Fruit fly (Drosophila melanogaster) whole organism, embryonic: ENCODE data around the gene Gem3.

Experiments
- Asciz ChIP-seq: fragments of 200-800 bp; sonication (Bioruptor generic); optimal IDR thresholded peaks from 2 replicates; lab custom pipeline; 2017; ENCODE audit warnings: missing biosample characterization, mild to moderate bottlenecking, missing genetic modification characterization, missing genetic modification reagents
- Bdp1 ChIP-seq: fragments of 200-800 bp; sonication (Bioruptor generic); optimal IDR thresholded peaks from 3 replicates; lab custom pipeline; 2016; ENCODE audit warnings: missing biosample characterization, missing genetic modification characterization
- Blimp-1 ChIP-seq: fragments of 200-800 bp; sonication (Bioruptor generic); optimal IDR thresholded peaks from 3 replicates; lab custom pipeline; 2018; ENCODE audit warnings: missing biosample characterization, missing genetic modification characterization, mild to moderate bottlenecking, moderate library complexity, missing genetic modification reagents
- CG10147 ChIP-seq: fragments of 200-800 bp; sonication (Bioruptor generic); optimal IDR thresholded peaks from 2 replicates; lab custom pipeline; 2019; ENCODE audit warnings: missing biosample characterization, mild to moderate bottlenecking, missing genetic modification characterization, moderate library complexity
- CG10959 ChIP-seq: fragments of 200-800 bp; sonication (Bioruptor generic); IDR thresholded peaks from 2 replicates; pipeline ENCODE4 v1.3.6; 2022; ENCODE audit warnings: missing biosample characterization, missing genetic modification characterization
- CG11093 ChIP-seq: fragments of 200-800 bp; sonication (Bioruptor generic); IDR thresholded peaks from 3 replicates; pipeline ENCODE4 v1.3.6; 2022; ENCODE audit warnings: missing biosample characterization, missing genetic modification characterization
- CG11696 ChIP-seq: fragments of 200-800 bp; sonication (Bioruptor generic); IDR thresholded peaks from 2 replicates; pipeline ENCODE4 v1.3.6; 2022; ENCODE audit warnings: missing biosample characterization, missing genetic modification characterization
- CG12219 ChIP-seq: fragments of 200-800 bp; sonication (Bioruptor generic); optimal IDR thresholded peaks from 3 replicates; lab custom pipeline; 2018; ENCODE audit warnings: missing biosample characterization, mild to moderate bottlenecking, missing genetic modification characterization
- CG13296 ChIP-seq: fragments of 200-800 bp; sonication (Bioruptor generic); optimal IDR thresholded peaks from 3 replicates; lab custom pipeline; 2018; ENCODE audit warnings: missing biosample characterization, mild to moderate bottlenecking, missing genetic modification characterization
- CG15011 ChIP-seq: fragments of 200-800 bp; sonication (Bioruptor generic); optimal IDR thresholded peaks from 3 replicates; lab custom pipeline; 2018; ENCODE audit warnings: missing biosample characterization, mild to moderate bottlenecking, missing genetic modification characterization
- CG17385 ChIP-seq: fragments of 200-800 bp; sonication (Bioruptor generic); optimal IDR thresholded peaks from 3 replicates; lab custom pipeline; 2018; ENCODE audit warnings: missing biosample characterization, mild to moderate bottlenecking, missing genetic modification characterization
- CG17912 ChIP-seq: fragments of 200-800 bp; sonication (Bioruptor generic); optimal IDR thresholded peaks from 2 replicates; lab custom pipeline; 2018; ENCODE audit warnings: missing biosample characterization, mild to moderate bottlenecking, missing genetic modification characterization
- CG1792 ChIP-seq: fragments of 200-800 bp; sonication (Bioruptor generic); optimal IDR thresholded peaks from 2 replicates; lab custom pipeline; 2016; ENCODE audit warnings: missing biosample characterization, missing genetic modification characterization
- CG18262 ChIP-seq: fragments of 200-800 bp; optimal IDR thresholded peaks from 3 replicates; lab custom pipeline; 2019; ENCODE audit warnings: missing biosample characterization, mild to moderate bottlenecking, missing genetic modification characterization, moderate library complexity
- CG2678 ChIP-seq: fragments of 200-800 bp; sonication (Bioruptor generic); optimal IDR thresholded peaks from 3 replicates; lab custom pipeline; 2019; ENCODE audit warnings: missing biosample characterization, mild to moderate bottlenecking, missing genetic modification characterization, moderate library complexity
- CG30020 ChIP-seq: fragments of 200-800 bp; optimal IDR thresholded peaks from 2 replicates; lab custom pipeline; 2019; ENCODE audit warnings: missing biosample characterization, mild to moderate bottlenecking, missing genetic modification characterization, moderate library complexity
- CG3065 ChIP-seq: fragments of 200-800 bp; sonication (Bioruptor generic); optimal IDR thresholded peaks from 2 replicates; lab custom pipeline; 2016; ENCODE audit warnings: missing biosample characterization, missing genetic modification characterization
- CG4360 ChIP-seq: fragments of 200-800 bp; sonication (Bioruptor generic); IDR thresholded peaks from 2 replicates; pipeline ENCODE4 v1.3.6; 2022; ENCODE audit warnings: missing biosample characterization, missing genetic modification characterization
- CG43689 ChIP-seq: fragments of 200-800 bp; sonication (Bioruptor generic); IDR thresholded peaks from 2 replicates; pipeline ENCODE4 v1.3.6; 2022; ENCODE audit warnings: missing biosample characterization, missing genetic modification characterization
- CG6683 ChIP-seq: fragments of 200-800 bp; sonication (Bioruptor generic); optimal IDR thresholded peaks from 2 replicates; lab custom pipeline; 2017; ENCODE audit warnings: missing biosample characterization, mild to moderate bottlenecking, missing genetic modification characterization, missing genetic modification reagents
- CG7372 ChIP-seq: fragments of 200-800 bp; sonication (Bioruptor generic); IDR thresholded peaks from 2 replicates; pipeline ENCODE4 v1.3.6; 2022; ENCODE audit warnings: missing biosample characterization, missing genetic modification characterization
- CG7839 ChIP-seq: fragments of 200-800 bp; sonication (Bioruptor generic); optimal IDR thresholded peaks from 3 replicates; lab custom pipeline; 2018; ENCODE audit warnings: missing biosample characterization, mild to moderate bottlenecking, missing genetic modification characterization, moderate library complexity
- CG8924 ChIP-seq: fragments of 200-800 bp; optimal IDR thresholded peaks from 3 replicates; lab custom pipeline; 2019; ENCODE audit warnings: missing biosample characterization, mild to moderate bottlenecking, missing genetic modification characterization, moderate library complexity
- CrebB ChIP-seq: fragments of 200-800 bp; sonication (Bioruptor generic); optimal IDR thresholded peaks from 3 replicates; lab custom pipeline; 2018; ENCODE audit warnings: missing biosample characterization, mild to moderate bottlenecking, missing genetic modification characterization
- E2f1 ChIP-seq: fragments of 200-800 bp; sonication (Bioruptor generic); IDR thresholded peaks from 2 replicates; pipeline ENCODE4 v1.3.6; 2022; ENCODE audit warnings: missing biosample characterization, missing genetic modification characterization
- Ets65A ChIP-seq: fragments of 200-800 bp; sonication (Bioruptor generic); peaks from one replicate; lab custom pipeline; 2016; ENCODE audit warnings: missing biosample characterization, missing genetic modification characterization
- HmgD ChIP-seq: fragments of 200-800 bp; sonication (Bioruptor generic); optimal IDR thresholded peaks from 3 replicates; lab custom pipeline; 2016; ENCODE audit warnings: missing biosample characterization, missing genetic modification characterization
- HmgZ ChIP-seq: fragments of 200-800 bp; sonication (Bioruptor generic); optimal IDR thresholded peaks from 2 replicates; lab custom pipeline; 2018; ENCODE audit warnings: missing biosample characterization, mild to moderate bottlenecking, missing genetic modification characterization
- Kr ChIP-seq: fragments of 200-800 bp; sonication (Bioruptor generic); optimal IDR thresholded peaks from 2 replicates; lab custom pipeline; 2017; ENCODE audit warnings: missing biosample characterization, mild to moderate bottlenecking, missing genetic modification characterization
- Nf-YA ChIP-seq: fragments of 200-800 bp; sonication (Bioruptor generic); IDR thresholded peaks from 2 replicates; pipeline ENCODE4 v1.3.6; 2022; ENCODE audit warnings: missing biosample characterization, missing genetic modification characterization
- Ptx1 ChIP-seq: fragments of 200-800 bp; sonication (Bioruptor generic); IDR thresholded peaks from 2 replicates; pipeline ENCODE4 v1.3.6; 2022; ENCODE audit warnings: missing biosample characterization, missing genetic modification characterization
- Sox100B ChIP-seq: fragments of 200-800 bp; sonication (Bioruptor generic); optimal IDR thresholded peaks from 3 replicates; lab custom pipeline; 2018; ENCODE audit warnings: missing biosample characterization, mild to moderate bottlenecking, missing genetic modification characterization
- Stat92E ChIP-seq, 3 experiments: fragments of >200 bp in 2 of 3; fragments of 200-800 bp in 1 of 3; sonication (Bioruptor generic) in 1 of 3; optimal IDR thresholded peaks; 2 replicates each; lab custom pipeline; 2017 to 2019; ENCODE audit warnings: missing biosample characterization in 3 of 3, missing genetic modification characterization in 3 of 3, mild to moderate bottlenecking in 1 of 3, moderate library complexity in 1 of 3
- TFAM ChIP-seq: fragments of 200-800 bp; sonication (Bioruptor generic); optimal IDR thresholded peaks from 2 replicates; lab custom pipeline; 2017; ENCODE audit warnings: missing biosample characterization, missing genetic modification characterization, inconsistent platforms
- Trl ChIP-seq, 3 experiments: fragments of >200 bp in 2 of 3; fragments of 200-800 bp in 1 of 3; sonication (Bioruptor generic) in 1 of 3; optimal IDR thresholded peaks; 2 replicates in 1 of 3; 3 replicates in 2 of 3; lab custom pipeline; 2016 to 2017; ENCODE audit warnings: missing biosample characterization in 1 of 3, missing genetic modification characterization in 1 of 3
- Xbp1 ChIP-seq: fragments of 200-800 bp; sonication (Bioruptor generic); optimal IDR thresholded peaks from 3 replicates; lab custom pipeline; 2016; ENCODE audit warnings: missing biosample characterization, mild to moderate bottlenecking, missing genetic modification characterization
- bsh ChIP-seq, 2 experiments: fragments of 200-800 bp; sonication (Bioruptor generic); optimal IDR thresholded peaks; 2 replicates each; lab custom pipeline; 2017 to 2018; ENCODE audit warnings: mild to moderate bottlenecking in 2 of 2, missing biosample characterization in 2 of 2, missing genetic modification characterization in 2 of 2, moderate library complexity in 1 of 2
- fd102C ChIP-seq: fragments of 200-800 bp; sonication (Bioruptor generic); optimal IDR thresholded peaks from 2 replicates; lab custom pipeline; 2018; ENCODE audit warnings: missing biosample characterization, mild to moderate bottlenecking, missing genetic modification characterization, moderate library complexity
- fru ChIP-seq: fragments of >200 bp; optimal IDR thresholded peaks from 2 replicates; lab custom pipeline; 2017
- gce ChIP-seq: fragments of 200-800 bp; sonication (Bioruptor generic); IDR thresholded peaks from 3 replicates; pipeline ENCODE4 v1.3.6; 2022; ENCODE audit warnings: missing biosample characterization, missing genetic modification characterization
- gcm ChIP-seq: fragments of 200-800 bp; sonication (Bioruptor generic); optimal IDR thresholded peaks from 2 replicates; lab custom pipeline; 2019; ENCODE audit warnings: missing biosample characterization, mild to moderate bottlenecking, missing genetic modification characterization, moderate library complexity
- h ChIP-seq: fragments of >200 bp; optimal IDR thresholded peaks from 2 replicates; lab custom pipeline; 2017
- kay ChIP-seq: fragments of 200-800 bp; sonication (Bioruptor generic); optimal IDR thresholded peaks from 2 replicates; lab custom pipeline; 2016; ENCODE audit warnings: missing biosample characterization, missing genetic modification characterization
- lola ChIP-seq, 3 experiments: fragments of >200 bp in 2 of 3; fragments of 200-800 bp in 1 of 3; sonication (Bioruptor generic) in 1 of 3; optimal IDR thresholded peaks; 2 replicates each; lab custom pipeline; 2017 to 2019; ENCODE audit warnings: missing biosample characterization in 3 of 3, missing genetic modification characterization in 3 of 3, mild to moderate bottlenecking in 1 of 3, moderate library complexity in 1 of 3
- mam ChIP-seq: fragments of 200-800 bp; sonication (Bioruptor generic); optimal IDR thresholded peaks from 3 replicates; lab custom pipeline; 2016; ENCODE audit warnings: missing biosample characterization, missing genetic modification characterization
- mld ChIP-seq: fragments of 200-800 bp; sonication (Bioruptor generic); IDR thresholded peaks from 3 replicates; pipeline ENCODE4 v1.3.6; 2022; ENCODE audit warnings: missing biosample characterization, missing genetic modification characterization; ENCODE audit not compliant: partially characterized antibody
- pho ChIP-seq: fragments of 200-800 bp; sonication (Bioruptor generic); optimal IDR thresholded peaks from 2 replicates; lab custom pipeline; 2016; ENCODE audit warnings: missing biosample characterization, missing genetic modification characterization
- ranshi ChIP-seq: fragments of 200-800 bp; sonication (Bioruptor generic); IDR thresholded peaks from 2 replicates; pipeline ENCODE4 v1.3.6; 2022; ENCODE audit warnings: missing biosample characterization, missing genetic modification characterization
- sisA ChIP-seq: fragments of 200-800 bp; sonication (Bioruptor generic); IDR thresholded peaks from 2 replicates; pipeline ENCODE4 v1.3.6; 2022; ENCODE audit warnings: missing biosample characterization, missing genetic modification characterization
- twi ChIP-seq: fragments of 200-800 bp; optimal IDR thresholded peaks from 2 replicates; lab custom pipeline; 2019; ENCODE audit warnings: missing biosample characterization, mild to moderate bottlenecking, missing genetic modification characterization, moderate library complexity
- yki ChIP-seq: fragments of >200 bp; optimal IDR thresholded peaks from 3 replicates; lab custom pipeline; 2018
- zen ChIP-seq: fragments of 200-800 bp; sonication (Bioruptor generic); optimal IDR thresholded peaks from 3 replicates; lab custom pipeline; 2018; ENCODE audit warnings: missing biosample characterization, mild to moderate bottlenecking, missing genetic modification characterization, moderate library complexity

Gene Gem3

dm6 chr3L:10504607-10505006 lies 41.7 kb upstream of the Gem3 start (continued):
- no peak for TF ChIP-seq CG13296
- TF ChIP-seq CG30020, result no peak
- TF ChIP-seq Trl (optimal IDR thresholded peaks at IDR 0.05; lab: Kevin White, UChicago), result no peak
- no peak for TF ChIP-seq Trl (GFP tag; optimal IDR thresholded peaks at IDR 0.05; lab: Kevin White, UChicago)
- no peak for TF ChIP-seq Nf-YA
- TF ChIP-seq CG17385 (GFP tag; lab: Kevin White, UChicago), result no peak
- no peak for TF ChIP-seq CG43689 (GFP tag; lab: Robert Waterston, UW)
- no peak for TF ChIP-seq E2f1 (GFP tag; lab: Robert Waterston, UW)
- no peak for TF ChIP-seq CG11696
- peak; percentile 17 for TF ChIP-seq Blimp-1
- no peak for TF ChIP-seq mld
- TF ChIP-seq Xbp1 (GFP tag; lab: Kevin White, UChicago), result no peak
- no peak for TF ChIP-seq CG1792 (GFP tag; lab: Kevin White, UChicago)
- TF ChIP-seq Asciz, result no peak
- 0 out of 2 replicates have a peak, but pooled peaks have one; percentile 8 for TF ChIP-seq CG10959 (GFP tag; lab: Robert Waterston, UW)
- TF ChIP-seq sisA (GFP tag; lab: Robert Waterston, UW), result no peak
- TF ChIP-seq Ets65A (GFP tag; lab: Kevin White, UChicago), result peak; percentile 93
- TF ChIP-seq kay (GFP tag; lab: Kevin White, UChicago), result no peak
- TF ChIP-seq TFAM (GFP tag; lab: Kevin White, UChicago), result no peak
- no peak for TF ChIP-seq mam (GFP tag; lab: Kevin White, UChicago)
- TF ChIP-seq CG8924 (tag; lab: Kevin White, UChicago), result no peak
- TF ChIP-seq HmgZ, result no peak
- no peak for TF ChIP-seq CG3065
- no peak for TF ChIP-seq Sox100B
- TF ChIP-seq CG10147 (GFP tag; lab: Kevin White, UChicago), result no peak
- TF ChIP-seq zen (tag; lab: Kevin White, UChicago), result no peak
- no peak for TF ChIP-seq CG7372
- no peak for TF ChIP-seq Stat92E (GFP tag; optimal IDR thresholded peaks at IDR 0.05; lab: Kevin White, UChicago)
- TF ChIP-seq fru (lab: Kevin White, UChicago), result no peak
- no peak for TF ChIP-seq gcm
- peak; percentile 11 for TF ChIP-seq CG2678
- TF ChIP-seq CG12219, result no peak
- TF ChIP-seq yki (lab: Kevin White, UChicago), result no peak
- TF ChIP-seq twi, result no peak
- TF ChIP-seq h (lab: Kevin White, UChicago), result no peak
- TF ChIP-seq Bdp1 (GFP tag; lab: Kevin White, UChicago), result no peak
- no peak; the same call in 1 of the 2 replicates for TF ChIP-seq Ptx1 (GFP tag; lab: Robert Waterston, UW)
- no peak for TF ChIP-seq CG4360 (GFP tag; lab: Robert Waterston, UW)
- TF ChIP-seq CrebB (tag; lab: Kevin White, UChicago), result no peak
- no peak for TF ChIP-seq fd102C (GFP tag; lab: Kevin White, UChicago)
- no peak for TF ChIP-seq ranshi (GFP tag; lab: Robert Waterston, UW)
- TF ChIP-seq Kr, result no peak
- TF ChIP-seq CG6683 (GFP tag; lab: Kevin White, UChicago), result no peak
- peak; percentile 3 for TF ChIP-seq CG7839 (tag; lab: Kevin White, UChicago)
- no peak for TF ChIP-seq gce (GFP tag; lab: Robert Waterston, UW)
- TF ChIP-seq lola (GFP tag; optimal IDR thresholded peaks at IDR 0.05; lab: Kevin White, UChicago), result peak in 1 of 3 experiments; percentile 17
- TF ChIP-seq CG15011 (GFP tag; lab: Kevin White, UChicago), result no peak
- TF ChIP-seq CG11093 (GFP tag; lab: Robert Waterston, UW), result no peak
- TF ChIP-seq CG17912 (GFP tag; lab: Kevin White, UChicago), result no peak
- no peak for TF ChIP-seq HmgD (GFP tag; lab: Kevin White, UChicago)
- peak; percentile 3 for TF ChIP-seq CG18262
- peak in 1 of 2 experiments; percentile 14 for TF ChIP-seq bsh (GFP tag; optimal IDR thresholded peaks at IDR 0.05; lab: Kevin White, UChicago)
- TF ChIP-seq pho (GFP tag; lab: Kevin White, UChicago), result no peak
